Fruit fly (Drosophila melanogaster) whole organism, embryonic: ENCODE data around the gene Drsl4.

Experiments used
- B-H2 ChIP-seq: fragments of 200-800 bp; sonication (Bioruptor generic); optimal IDR thresholded peaks from 2 replicates; lab custom pipeline; 2018; ENCODE audit warnings: missing biosample characterization, mild to moderate bottlenecking, missing genetic modification characterization
- CG10274 ChIP-seq: fragments of 200-800 bp; sonication (Bioruptor generic); optimal IDR thresholded peaks from 3 replicates; lab custom pipeline; 2017; ENCODE audit warnings: missing biosample characterization, mild to moderate bottlenecking, missing genetic modification characterization
- CG12659 ChIP-seq: fragments of 200-800 bp; sonication (Bioruptor generic); optimal IDR thresholded peaks from 3 replicates; lab custom pipeline; 2017; ENCODE audit warnings: mild to moderate bottlenecking, missing biosample characterization, missing genetic modification reagents, missing genetic modification characterization
- CG13296 ChIP-seq: fragments of 200-800 bp; sonication (Bioruptor generic); optimal IDR thresholded peaks from 3 replicates; lab custom pipeline; 2018; ENCODE audit warnings: missing biosample characterization, mild to moderate bottlenecking, missing genetic modification characterization
- CG13424 ChIP-seq: fragments of 200-800 bp; sonication (Bioruptor generic); optimal IDR thresholded peaks from 2 replicates; lab custom pipeline; 2019; ENCODE audit warnings: missing biosample characterization, mild to moderate bottlenecking, missing genetic modification characterization, moderate library complexity
- CG14014 ChIP-seq: fragments of 200-800 bp; sonication (Bioruptor generic); IDR thresholded peaks from 2 replicates; pipeline ENCODE4 v1.3.6; 2022; ENCODE audit warnings: missing biosample characterization, missing genetic modification characterization
- CG14441 ChIP-seq: fragments of 200-800 bp; sonication (Bioruptor generic); IDR thresholded peaks from 2 replicates; pipeline ENCODE4 v1.3.6; 2022; ENCODE audit warnings: missing biosample characterization, missing genetic modification characterization
- CG17359 ChIP-seq: fragments of 200-800 bp; sonication (Bioruptor generic); optimal IDR thresholded peaks from 3 replicates; lab custom pipeline; 2018; ENCODE audit warnings: missing biosample characterization, mild to moderate bottlenecking, missing genetic modification characterization, moderate library complexity
- CG2889 ChIP-seq: fragments of 200-800 bp; sonication (Bioruptor generic); IDR thresholded peaks from 3 replicates; pipeline ENCODE4 v1.3.6; 2022; ENCODE audit warnings: missing biosample characterization, missing genetic modification characterization
- CG3163 ChIP-seq: fragments of 200-800 bp; sonication (Bioruptor generic); optimal IDR thresholded peaks from 3 replicates; lab custom pipeline; 2016; ENCODE audit warnings: missing biosample characterization, missing genetic modification characterization
- CG3281 ChIP-seq: fragments of 200-800 bp; sonication (Bioruptor generic); optimal IDR thresholded peaks from 3 replicates; lab custom pipeline; 2017; ENCODE audit warnings: missing biosample characterization, mild to moderate bottlenecking, missing genetic modification characterization
- CG33557 ChIP-seq: fragments of 200-800 bp; sonication (Bioruptor generic); optimal IDR thresholded peaks from 2 replicates; lab custom pipeline; 2019; ENCODE audit warnings: missing biosample characterization, mild to moderate bottlenecking, missing genetic modification characterization, moderate library complexity
- CG42726 ChIP-seq: fragments of 200-800 bp; sonication (Bioruptor generic); IDR thresholded peaks from 2 replicates; pipeline ENCODE4 v1.3.6; 2022; ENCODE audit warnings: missing biosample characterization, missing genetic modification characterization; ENCODE audit not compliant: partially characterized antibody
- CG4820 ChIP-seq: fragments of 200-800 bp; sonication (Bioruptor generic); optimal IDR thresholded peaks from 3 replicates; lab custom pipeline; 2016; ENCODE audit warnings: missing biosample characterization, missing genetic modification characterization
- CG7745 ChIP-seq: fragments of 200-800 bp; sonication (Bioruptor generic); optimal IDR thresholded peaks from 2 replicates; lab custom pipeline; 2018; ENCODE audit warnings: missing biosample characterization, mild to moderate bottlenecking, missing genetic modification characterization, moderate library complexity
- CG8924 ChIP-seq: fragments of 200-800 bp; optimal IDR thresholded peaks from 3 replicates; lab custom pipeline; 2019; ENCODE audit warnings: missing biosample characterization, mild to moderate bottlenecking, missing genetic modification characterization, moderate library complexity
- CG9727 ChIP-seq: fragments of 200-800 bp; sonication (Bioruptor generic); optimal IDR thresholded peaks from 3 replicates; lab custom pipeline; 2017; ENCODE audit warnings: missing biosample characterization, mild to moderate bottlenecking, missing genetic modification characterization
- CG9797 ChIP-seq: fragments of 200-800 bp; sonication (Bioruptor generic); optimal IDR thresholded peaks from 3 replicates; lab custom pipeline; 2018; ENCODE audit warnings: missing biosample characterization, mild to moderate bottlenecking, missing genetic modification characterization
- CG9932 ChIP-seq: fragments of 200-800 bp; sonication (Bioruptor generic); IDR thresholded peaks from 2 replicates; pipeline ENCODE4 v1.3.6; 2022; ENCODE audit warnings: missing biosample characterization, missing genetic modification characterization
- CrebB ChIP-seq: fragments of 200-800 bp; sonication (Bioruptor generic); optimal IDR thresholded peaks from 3 replicates; lab custom pipeline; 2018; ENCODE audit warnings: missing biosample characterization, mild to moderate bottlenecking, missing genetic modification characterization
- Dbx ChIP-seq: fragments of 200-800 bp; sonication (Bioruptor generic); IDR thresholded peaks from 3 replicates; pipeline ENCODE4 v1.3.6; 2022; ENCODE audit warnings: missing biosample characterization, missing genetic modification characterization
- Dll ChIP-seq: fragments of 200-800 bp; sonication (Bioruptor generic); IDR thresholded peaks from 4 replicates; pipeline ENCODE4 v1.3.6; 2022; ENCODE audit warnings: missing biosample characterization, missing genetic modification characterization; ENCODE audit not compliant: partially characterized antibody
- Dp ChIP-seq: fragments of 200-800 bp; sonication (Bioruptor generic); optimal IDR thresholded peaks from 2 replicates; lab custom pipeline; 2018; ENCODE audit warnings: missing biosample characterization, mild to moderate bottlenecking, missing genetic modification characterization, moderate library complexity
- Dref ChIP-seq: fragments of 200-800 bp; sonication (Bioruptor generic); IDR thresholded peaks from 2 replicates; pipeline ENCODE4 v1.3.6; 2022; ENCODE audit warnings: missing biosample characterization, missing genetic modification characterization
- Fer2 ChIP-seq: fragments of 200-800 bp; sonication (Bioruptor generic); optimal IDR thresholded peaks from 2 replicates; lab custom pipeline; 2018; ENCODE audit warnings: missing biosample characterization, mild to moderate bottlenecking, missing genetic modification characterization, moderate library complexity
- HmgZ ChIP-seq: fragments of 200-800 bp; sonication (Bioruptor generic); optimal IDR thresholded peaks from 2 replicates; lab custom pipeline; 2018; ENCODE audit warnings: missing biosample characterization, mild to moderate bottlenecking, missing genetic modification characterization
- Meics ChIP-seq: fragments of 200-800 bp; sonication (Bioruptor generic); optimal IDR thresholded peaks from 2 replicates; lab custom pipeline; 2017; ENCODE audit warnings: missing biosample characterization, mild to moderate bottlenecking, missing genetic modification characterization
- Nf-YA ChIP-seq: fragments of 200-800 bp; sonication (Bioruptor generic); IDR thresholded peaks from 2 replicates; pipeline ENCODE4 v1.3.6; 2022; ENCODE audit warnings: missing biosample characterization, missing genetic modification characterization
- YL-1 ChIP-seq: fragments of 200-800 bp; sonication (Bioruptor generic); optimal IDR thresholded peaks from 3 replicates; lab custom pipeline; 2017; ENCODE audit warnings: missing biosample characterization, mild to moderate bottlenecking, missing genetic modification characterization
- abd-A ChIP-seq: fragments of 200-800 bp; sonication (Bioruptor generic); optimal IDR thresholded peaks from 3 replicates; lab custom pipeline; 2019; ENCODE audit warnings: missing biosample characterization, mild to moderate bottlenecking, missing genetic modification characterization, moderate library complexity
- amos ChIP-seq: fragments of 200-800 bp; sonication (Bioruptor generic); IDR thresholded peaks from 2 replicates; pipeline ENCODE4 v1.3.6; 2022; ENCODE audit warnings: missing biosample characterization, missing genetic modification characterization; ENCODE audit not compliant: partially characterized antibody
- bcd ChIP-seq: fragments of 200-800 bp; sonication (Bioruptor generic); optimal IDR thresholded peaks from 2 replicates; lab custom pipeline; 2017; ENCODE audit warnings: missing biosample characterization, mild to moderate bottlenecking, missing genetic modification characterization
- bsh ChIP-seq, 2 experiments: fragments of 200-800 bp; sonication (Bioruptor generic); optimal IDR thresholded peaks; 2 replicates each; lab custom pipeline; 2017 to 2018; ENCODE audit warnings: mild to moderate bottlenecking in 2 of 2, missing biosample characterization in 2 of 2, missing genetic modification characterization in 2 of 2, moderate library complexity in 1 of 2
- caup ChIP-seq: fragments of 200-800 bp; sonication (Bioruptor generic); optimal IDR thresholded peaks from 3 replicates; lab custom pipeline; 2017; ENCODE audit warnings: missing biosample characterization, mild to moderate bottlenecking, missing genetic modification characterization, moderate library complexity; ENCODE audit not compliant: severe bottlenecking
- cg ChIP-seq: fragments of 200-800 bp; sonication (Bioruptor generic); optimal IDR thresholded peaks from 3 replicates; lab custom pipeline; 2019; ENCODE audit warnings: missing biosample characterization, mild to moderate bottlenecking, missing genetic modification characterization, moderate library complexity
- chinmo ChIP-seq: fragments of 200-800 bp; sonication (Bioruptor generic); IDR thresholded peaks from 4 replicates; pipeline ENCODE4 v1.3.6; 2022; ENCODE audit warnings: missing biosample characterization, missing genetic modification characterization; ENCODE audit not compliant: partially characterized antibody
- chn ChIP-seq: fragments of 200-800 bp; sonication (Bioruptor generic); optimal IDR thresholded peaks from 2 replicates; lab custom pipeline; 2016; ENCODE audit warnings: missing biosample characterization, missing genetic modification characterization
- crc ChIP-seq: fragments of 200-800 bp; sonication (Bioruptor generic); optimal IDR thresholded peaks from 2 replicates; lab custom pipeline; 2016; ENCODE audit warnings: missing biosample characterization, missing genetic modification characterization
- gcm ChIP-seq: fragments of 200-800 bp; sonication (Bioruptor generic); optimal IDR thresholded peaks from 2 replicates; lab custom pipeline; 2019; ENCODE audit warnings: missing biosample characterization, mild to moderate bottlenecking, missing genetic modification characterization, moderate library complexity
- jing ChIP-seq: fragments of 200-800 bp; sonication (Bioruptor generic); optimal IDR thresholded peaks from 2 replicates; lab custom pipeline; 2018; ENCODE audit warnings: missing biosample characterization, mild to moderate bottlenecking, missing genetic modification characterization
- kah ChIP-seq: fragments of 200-800 bp; sonication (Bioruptor generic); optimal IDR thresholded peaks from 2 replicates; lab custom pipeline; 2018; ENCODE audit warnings: missing biosample characterization, mild to moderate bottlenecking, missing genetic modification characterization
- rib ChIP-seq: fragments of 200-800 bp; sonication (Bioruptor generic); IDR thresholded peaks from 2 replicates; pipeline ENCODE4 v1.3.6; 2022; ENCODE audit warnings: missing biosample characterization, missing genetic modification characterization
- so ChIP-seq: fragments of 200-800 bp; sonication (Bioruptor generic); IDR thresholded peaks from 3 replicates; pipeline ENCODE4 v1.3.6; 2022; ENCODE audit warnings: missing biosample characterization, missing genetic modification characterization
- sqz ChIP-seq: fragments of 200-800 bp; sonication (Bioruptor generic); optimal IDR thresholded peaks from 3 replicates; lab custom pipeline; 2018; ENCODE audit warnings: missing biosample characterization, mild to moderate bottlenecking, missing genetic modification characterization
- tin ChIP-seq: fragments of 200-800 bp; sonication (Bioruptor generic); optimal IDR thresholded peaks from 3 replicates; lab custom pipeline; 2016; ENCODE audit warnings: missing biosample characterization, missing genetic modification characterization
- usp ChIP-seq: fragments of >200 bp; optimal IDR thresholded peaks from 2 replicates; lab custom pipeline; 2017; ENCODE audit warnings: missing biosample characterization, missing genetic modification characterization
- zen ChIP-seq: fragments of 200-800 bp; sonication (Bioruptor generic); optimal IDR thresholded peaks from 3 replicates; lab custom pipeline; 2018; ENCODE audit warnings: missing biosample characterization, mild to moderate bottlenecking, missing genetic modification characterization, moderate library complexity

Gene Drsl4

dm6 chr3L:3336368-3337164 lies 21.1 kb downstream of the Drsl4 start, which contains the start of the genes Drsl6 and kst (continued):
- peak; percentile 75; the same call in 2 of the 4 replicates for TF ChIP-seq chinmo (GFP tag; lab: Robert Waterston, UW)
- no peak for TF ChIP-seq usp (GFP tag; lab: Kevin White, UChicago)
- TF ChIP-seq CG12659: peak; percentile 61
- peak; percentile 12; the same call in 1 of the 2 replicates for TF ChIP-seq CG14014
- peak; percentile 60 for TF ChIP-seq amos (GFP tag; lab: Robert Waterston, UW)
- peak; percentile 30; the same call in 1 of the 4 replicates for TF ChIP-seq Dll (GFP tag; lab: Robert Waterston, UW)
- TF ChIP-seq Nf-YA (GFP tag; lab: Robert Waterston, UW): peak; percentile 25; the same call in 1 of the 2 replicates
- TF ChIP-seq Meics (GFP tag; lab: Kevin White, UChicago): no peak
- TF ChIP-seq tin (GFP tag; lab: Kevin White, UChicago): no peak
- peak; percentile 40 for TF ChIP-seq kah (GFP tag; lab: Kevin White, UChicago)
- no peak for TF ChIP-seq abd-A (tag; lab: Kevin White, UChicago)
- TF ChIP-seq crc (GFP tag; lab: Kevin White, UChicago): no peak
- peak; percentile 86 for TF ChIP-seq CG3163 (GFP tag; lab: Kevin White, UChicago)
- peak; percentile 60; the same call in 1 of the 2 replicates for TF ChIP-seq rib
- TF ChIP-seq CG13424 (tag; lab: Kevin White, UChicago): peak; percentile 13
- TF ChIP-seq jing (GFP tag; lab: Kevin White, UChicago): peak; percentile 0
- no peak for TF ChIP-seq chn
- peak; percentile 75 for TF ChIP-seq Dref (GFP tag; lab: Robert Waterston, UW)
- TF ChIP-seq gcm: peak; percentile 15
- peak; percentile 57 for TF ChIP-seq caup (GFP tag; lab: Kevin White, UChicago)
- peak; percentile 59 for TF ChIP-seq CrebB (tag; lab: Kevin White, UChicago)
- TF ChIP-seq CG2889 (GFP tag; lab: Robert Waterston, UW): no peak
- TF ChIP-seq Fer2: no peak
- TF ChIP-seq CG9932 (GFP tag; lab: Robert Waterston, UW): no peak
- TF ChIP-seq sqz (GFP tag; lab: Kevin White, UChicago): peak; percentile 6
- TF ChIP-seq CG3281 (GFP tag; lab: Kevin White, UChicago): peak; percentile 14
- TF ChIP-seq CG42726 (GFP tag; lab: Robert Waterston, UW): peak; percentile 67; the same call in 1 of the 2 replicates
- TF ChIP-seq CG9727 (GFP tag; lab: Kevin White, UChicago): peak; percentile 21
- TF ChIP-seq CG13296 (GFP tag; lab: Kevin White, UChicago): peak; percentile 38
- TF ChIP-seq CG8924 (tag; lab: Kevin White, UChicago): peak; percentile 39
- peak; percentile 19 for TF ChIP-seq YL-1
- peak in 1 of 2 experiments; percentile 9 for TF ChIP-seq bsh (GFP tag; optimal IDR thresholded peaks at IDR 0.05; lab: Kevin White, UChicago)
- TF ChIP-seq CG10274 (GFP tag; lab: Kevin White, UChicago): no peak
- TF ChIP-seq bcd (GFP tag; lab: Kevin White, UChicago): peak; percentile 24
- TF ChIP-seq CG7745 (tag; lab: Kevin White, UChicago): no peak
- peak; percentile 34 for TF ChIP-seq CG17359
- TF ChIP-seq cg (GFP tag; lab: Kevin White, UChicago): no peak
- peak; percentile 19 for TF ChIP-seq CG33557 (GFP tag; lab: Kevin White, UChicago)
- TF ChIP-seq Dp (GFP tag; lab: Kevin White, UChicago): peak; percentile 87
- peak; percentile 65 for TF ChIP-seq HmgZ
- peak; percentile 72 for TF ChIP-seq CG9797 (GFP tag; lab: Kevin White, UChicago)
- peak; percentile 56 for TF ChIP-seq zen (tag; lab: Kevin White, UChicago)
- peak; percentile 46 for TF ChIP-seq B-H2 (GFP tag; lab: Kevin White, UChicago)
- TF ChIP-seq CG14441: 0 out of 2 replicates have a peak, but pooled peaks have one; percentile 23
- TF ChIP-seq so (GFP tag; lab: Robert Waterston, UW): peak; percentile 15; the same call in 1 of the 3 replicates
- no peak for TF ChIP-seq CG4820 (GFP tag; lab: Kevin White, UChicago)
- TF ChIP-seq Dbx (GFP tag; lab: Robert Waterston, UW): peak; percentile 33; the same call in 1 of the 3 replicates
